Fruit fly (Drosophila melanogaster): ENCODE measurements around the gene CG32536.

Gene CG32536

DNA sequence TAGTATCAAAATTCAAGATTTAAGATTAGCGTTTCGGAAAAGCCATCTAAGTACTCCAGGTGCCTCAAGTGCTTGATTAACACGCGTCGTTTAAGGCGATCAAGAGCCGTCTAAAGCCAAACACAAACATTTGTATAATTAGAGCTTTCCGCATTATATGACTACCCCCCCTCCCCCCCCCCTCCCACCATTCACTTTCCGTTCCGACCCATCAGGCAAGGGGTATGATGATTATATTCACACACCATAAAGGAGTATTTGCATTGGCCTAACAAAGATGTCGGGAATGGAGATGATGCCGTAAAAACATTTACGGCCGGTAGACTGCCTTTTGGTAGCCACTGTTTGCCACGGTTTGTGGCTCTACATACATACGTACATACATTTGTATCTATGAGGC is 29.8 kb upstream of the CG32536 start (continued):
- TF ChIP-seq Hsf (GFP tag; optimal IDR thresholded peaks at IDR 0.05): no peak
- peak; percentile 56 for TF ChIP-seq sug (tag; optimal IDR thresholded peaks at IDR 0.05)
- no peak for TF ChIP-seq Nf-YA (GFP tag; IDR thresholded peaks at IDR 0.05)
- TF ChIP-seq toy (GFP tag; IDR thresholded peaks at IDR 0.05): no peak
- peak; percentile 49; the same call in 1 of the 2 replicates for TF ChIP-seq sob (GFP tag; IDR thresholded peaks at IDR 0.05)
- TF ChIP-seq Nf-YC (tag; optimal IDR thresholded peaks at IDR 0.05): peak; percentile 45
- TF ChIP-seq CG2678 (tag; optimal IDR thresholded peaks at IDR 0.05): peak; percentile 67
- no peak for TF ChIP-seq CG17361 (GFP tag; IDR thresholded peaks at IDR 0.05)
- no peak for TF ChIP-seq tin (GFP tag; optimal IDR thresholded peaks at IDR 0.05)
- TF ChIP-seq CG13894 (tag; optimal IDR thresholded peaks at IDR 0.05): peak; percentile 42
- TF ChIP-seq CG12219 (GFP tag; optimal IDR thresholded peaks at IDR 0.05): no peak
- no peak for TF ChIP-seq CHES-1-like (GFP tag; optimal IDR thresholded peaks at IDR 0.05)
- TF ChIP-seq nom (GFP tag; optimal IDR thresholded peaks at IDR 0.05): no peak
- TF ChIP-seq cad (GFP tag; optimal IDR thresholded peaks at IDR 0.05): no peak
- TF ChIP-seq psq (GFP tag; optimal IDR thresholded peaks at IDR 0.05): no peak
- peak; percentile 6 for TF ChIP-seq fd64A (GFP tag; optimal IDR thresholded peaks at IDR 0.05)
- TF ChIP-seq pho (GFP tag; optimal IDR thresholded peaks at IDR 0.05): no peak
- TF ChIP-seq gsb (GFP tag; IDR thresholded peaks at IDR 0.05): no peak
- TF ChIP-seq Gug (GFP tag; IDR thresholded peaks at IDR 0.05): no peak
- peak; percentile 38 for TF ChIP-seq CG5180 (GFP tag; optimal IDR thresholded peaks at IDR 0.05)
- no peak for TF ChIP-seq eyg (GFP tag; optimal IDR thresholded peaks at IDR 0.05)
- TF ChIP-seq CG17328 (GFP tag; IDR thresholded peaks at IDR 0.05): no peak
- peak; percentile 43 for TF ChIP-seq fd3F (GFP tag; optimal IDR thresholded peaks at IDR 0.05)
- TF ChIP-seq HLH3B (GFP tag; IDR thresholded peaks at IDR 0.05): no peak
- no peak for TF ChIP-seq ems (GFP tag; optimal IDR thresholded peaks at IDR 0.05)
- TF ChIP-seq chinmo (GFP tag; IDR thresholded peaks at IDR 0.05; ENCODE audit: partially characterized antibody): no peak
- TF ChIP-seq CoRest (tag; optimal IDR thresholded peaks at IDR 0.05): peak; percentile 10
- no peak for TF ChIP-seq wek (GFP tag; optimal IDR thresholded peaks at IDR 0.05)
- TF ChIP-seq Aef1 (GFP tag; IDR thresholded peaks at IDR 0.05): no peak
- TF ChIP-seq row (GFP tag; IDR thresholded peaks at IDR 0.05): no peak
- TF ChIP-seq Dip3 (GFP tag; optimal IDR thresholded peaks at IDR 0.05): no peak
- TF ChIP-seq CG31365 (tag; optimal IDR thresholded peaks at IDR 0.05): peak; percentile 2
- TF ChIP-seq CG18619 (GFP tag; optimal IDR thresholded peaks at IDR 0.05): peak; percentile 27
- TF ChIP-seq CG17802 (tag; optimal IDR thresholded peaks at IDR 0.05): no peak
- no peak for TF ChIP-seq CG2129 (GFP tag; IDR thresholded peaks at IDR 0.05; ENCODE audit: partially characterized antibody)
- TF ChIP-seq CG12769 (tag; optimal IDR thresholded peaks at IDR 0.05): peak; percentile 57
- no peak for TF ChIP-seq cato (GFP tag; optimal IDR thresholded peaks at IDR 0.05; ENCODE audit: borderline replicate concordance)
- TF ChIP-seq Bteb2 (GFP tag; optimal IDR thresholded peaks at IDR 0.05): no peak
- no peak for TF ChIP-seq CG4854 (GFP tag; optimal IDR thresholded peaks at IDR 0.05)
- no peak for TF ChIP-seq CG10274 (GFP tag; optimal IDR thresholded peaks at IDR 0.05)
- TF ChIP-seq CG10321 (GFP tag; IDR thresholded peaks at IDR 0.05): no peak
- no peak for TF ChIP-seq pb (GFP tag; optimal IDR thresholded peaks at IDR 0.05)
- TF ChIP-seq CG10979 (tag; optimal IDR thresholded peaks at IDR 0.05): no peak
- no peak for TF ChIP-seq mld (GFP tag; IDR thresholded peaks at IDR 0.05; ENCODE audit: partially characterized antibody)
- no peak for TF ChIP-seq bigmax (GFP tag; optimal IDR thresholded peaks at IDR 0.05)
- no peak for TF ChIP-seq CG42726 (GFP tag; IDR thresholded peaks at IDR 0.05; ENCODE audit: partially characterized antibody)
- TF ChIP-seq CG1832 (GFP tag; optimal IDR thresholded peaks at IDR 0.05): no peak
- TF ChIP-seq CG1233 (GFP tag; optimal IDR thresholded peaks at IDR 0.05): no peak
- TF ChIP-seq dpn (GFP tag; optimal IDR thresholded peaks at IDR 0.05): no peak
- TF ChIP-seq Sry-δ (GFP tag; optimal IDR thresholded peaks at IDR 0.05): no peak
- peak; percentile 62 for TF ChIP-seq Hmr (GFP tag; optimal IDR thresholded peaks at IDR 0.05)
- TF ChIP-seq Lim3 (GFP tag; IDR thresholded peaks at IDR 0.05): no peak

Measured in whole organism, embryonic.